Worm (Caenorhabditis elegans): ENCODE data around the gene lst-5.

DNA sequence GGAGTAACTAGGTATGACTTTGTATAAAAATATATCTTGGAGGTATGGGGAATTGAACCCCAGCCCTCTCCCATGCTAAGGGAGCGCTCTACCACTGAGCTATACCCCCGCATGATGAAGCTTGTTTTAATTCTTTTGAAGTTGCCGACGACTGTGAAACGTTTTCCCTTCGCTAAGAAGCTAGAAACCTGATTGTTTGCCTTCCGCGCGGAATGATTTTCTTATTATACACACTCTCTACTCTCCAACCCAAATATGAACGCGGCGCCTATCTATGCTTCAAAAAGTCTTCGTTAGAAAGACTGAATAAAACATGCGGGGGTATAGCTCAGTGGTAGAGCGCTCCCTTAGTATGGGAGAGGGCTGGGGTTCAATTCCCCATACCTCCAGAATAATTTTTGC is 19.8 kb upstream of the lst-5 start:
- TF ChIP-seq tbx-11 (GFP tag; IDR thresholded peaks at IDR 0.05): 0 out of 2 replicates have a peak, but pooled peaks have one; percentile 39
- TF ChIP-seq hmg-4 (GFP tag; optimal IDR thresholded peaks at IDR 0.05): no peak
- no peak for TF ChIP-seq flt-1 (GFP tag; IDR thresholded peaks at IDR 0.05)
- no peak for TF ChIP-seq pes-1 (GFP tag; IDR thresholded peaks at IDR 0.05)
- TF ChIP-seq tra-4 (tag; optimal IDR thresholded peaks at IDR 0.05): no peak
- no peak for TF ChIP-seq sea-1 (GFP tag; conservative IDR thresholded peaks at IDR 0.05)
- no peak for TF ChIP-seq hnd-1 (tag; optimal IDR thresholded peaks at IDR 0.05)

Data from whole organism, early embryonic.